Fruit fly (Drosophila melanogaster): ENCODE results near the gene dsx.

Gene dsx

dm6 chr3R:8001074-8001669, 34.0 kb upstream of the dsx start, which contains the start of the genes Kmn2 and CG2698:
Kmn2 (minus strand) TSS chr3R:8001309.
CG2698 (plus strand) TSS chr3R:8001562.
- peak; percentile 90 to 93 for TF ChIP-seq ss (GFP tag; optimal IDR thresholded peaks at IDR 0.05)
- peak; percentile 96 for TF ChIP-seq CG6792 (GFP tag; optimal IDR thresholded peaks at IDR 0.05)
- peak; percentile 95 for TF ChIP-seq Sox102F (GFP tag; optimal IDR thresholded peaks at IDR 0.05)
- TF ChIP-seq CG11294 (GFP tag; IDR thresholded peaks at IDR 0.05): peak; percentile 95
- peak; percentile 95 for TF ChIP-seq cyc (GFP tag; optimal IDR thresholded peaks at IDR 0.05)
- peak; percentile 86 for TF ChIP-seq Eip93F (GFP tag; optimal IDR thresholded peaks at IDR 0.05)
- no peak for TF ChIP-seq Hr38 (GFP tag; optimal IDR thresholded peaks at IDR 0.05)
- peak; percentile 98 for TF ChIP-seq Eip78C (GFP tag)
- peak; percentile 89 for TF ChIP-seq CG9139 (GFP tag; optimal IDR thresholded peaks at IDR 0.05)
- TF ChIP-seq Hr4 (GFP tag; optimal IDR thresholded peaks at IDR 0.05): peak; percentile 95
- peak; percentile 92 for TF ChIP-seq CG6808 (GFP tag; optimal IDR thresholded peaks at IDR 0.05)
- TF ChIP-seq topi (GFP tag; optimal IDR thresholded peaks at IDR 0.05): peak; percentile 96
- peak; percentile 98 for TF ChIP-seq CG3919 (GFP tag; optimal IDR thresholded peaks at IDR 0.05)
- peak; percentile 95 for TF ChIP-seq CG31627 (GFP tag; optimal IDR thresholded peaks at IDR 0.05)
- peak; percentile 94 for TF ChIP-seq Sox15 (GFP tag; optimal IDR thresholded peaks at IDR 0.05)
- peak; percentile 88 for TF ChIP-seq dsx (GFP tag; optimal IDR thresholded peaks at IDR 0.05; ENCODE audit: poor library complexity, severe bottlenecking)
- peak; percentile 97 for TF ChIP-seq CG8119 (GFP tag; IDR thresholded peaks at IDR 0.05)
- TF ChIP-seq svp (GFP tag): peak; percentile 98
- TF ChIP-seq spab (GFP tag; optimal IDR thresholded peaks at IDR 0.05): no peak
- TF ChIP-seq CG32006 (GFP tag; optimal IDR thresholded peaks at IDR 0.05): peak; percentile 95
- TF ChIP-seq CG16779 (tag; optimal IDR thresholded peaks at IDR 0.05): peak; percentile 89
- peak; percentile 97 for TF ChIP-seq esn (GFP tag; optimal IDR thresholded peaks at IDR 0.05)
- TF ChIP-seq CG10631 (GFP tag; optimal IDR thresholded peaks at IDR 0.05): peak; percentile 97
- peak; percentile 93 for TF ChIP-seq CG6854 (GFP tag; optimal IDR thresholded peaks at IDR 0.05)
- TF ChIP-seq Ets96B (tag; optimal IDR thresholded peaks at IDR 0.05): peak; percentile 96
- peak; percentile 91 for TF ChIP-seq CG4318 (GFP tag; optimal IDR thresholded peaks at IDR 0.05)
- TF ChIP-seq Sox14 (GFP tag; optimal IDR thresholded peaks at IDR 0.05): peak; percentile 94
- no peak for TF ChIP-seq fkh (GFP tag; optimal IDR thresholded peaks at IDR 0.05)
- TF ChIP-seq achi (GFP tag; optimal IDR thresholded peaks at IDR 0.05): peak; percentile 96
- TF ChIP-seq OdsH (GFP tag; optimal IDR thresholded peaks at IDR 0.05): peak; percentile 97
- peak; percentile 93 for TF ChIP-seq Hr39 (GFP tag; optimal IDR thresholded peaks at IDR 0.05)
- peak; percentile 87 to 91 for TF ChIP-seq salr (GFP tag; optimal IDR thresholded peaks at IDR 0.05)
- peak; percentile 97 for TF ChIP-seq CG8632 (GFP tag; optimal IDR thresholded peaks at IDR 0.05)
- TF ChIP-seq net (GFP tag; optimal IDR thresholded peaks at IDR 0.05): peak; percentile 94
- peak; percentile 96 for TF ChIP-seq Met (GFP tag; optimal IDR thresholded peaks at IDR 0.05)
- peak; percentile 98 for TF ChIP-seq vri (GFP tag; optimal IDR thresholded peaks at IDR 0.05)
- peak; percentile 95 for TF ChIP-seq CG10669 (GFP tag; optimal IDR thresholded peaks at IDR 0.05)
- peak; percentile 90 for TF ChIP-seq fd59A (GFP tag; optimal IDR thresholded peaks at IDR 0.05)
- peak; percentile 95 for TF ChIP-seq Gug (GFP tag; IDR thresholded peaks at IDR 0.05)
- TF ChIP-seq CG3032 (tag; optimal IDR thresholded peaks at IDR 0.05): peak; percentile 95
- peak; percentile 88 for TF ChIP-seq fd85E (GFP tag; optimal IDR thresholded peaks at IDR 0.05)
- peak; percentile 95 for TF ChIP-seq Smox (GFP tag; optimal IDR thresholded peaks at IDR 0.05)
- peak; percentile 96 for TF ChIP-seq lz (GFP tag; optimal IDR thresholded peaks at IDR 0.05)
- TF ChIP-seq acj6 (GFP tag; optimal IDR thresholded peaks at IDR 0.05): peak; percentile 97
- peak; percentile 88 for TF ChIP-seq Lpt (GFP tag; optimal IDR thresholded peaks at IDR 0.05)
- peak; percentile 97 for TF ChIP-seq eg (GFP tag; IDR thresholded peaks at IDR 0.05)
- TF ChIP-seq CG11902 (GFP tag; optimal IDR thresholded peaks at IDR 0.05): peak; percentile 96
- peak; percentile 92 for TF ChIP-seq CG6276 (GFP tag; optimal IDR thresholded peaks at IDR 0.05)
- peak; percentile 94 for TF ChIP-seq CG7368 (GFP tag; optimal IDR thresholded peaks at IDR 0.05)
- TF ChIP-seq CG1621 (tag; optimal IDR thresholded peaks at IDR 0.05): peak; percentile 91
- peak; percentile 98 for TF ChIP-seq CG6163 (GFP tag; IDR thresholded peaks at IDR 0.05)
